Worm (Caenorhabditis elegans) whole organism, mixed stage, embryonic: ENCODE results near the gene K06H7.8.

Experiments used
- blmp-1 ChIP-seq: fragments of 150-350 bp; optimal IDR thresholded peaks from 2 replicates; lab custom pipeline; 2014; ENCODE audit warnings: missing biosample characterization, missing genetic modification characterization
- elt-3 ChIP-seq: fragments of 150-350 bp; optimal IDR thresholded peaks from 2 replicates; lab custom pipeline; 2014; ENCODE audit warnings: missing biosample characterization, missing genetic modification characterization
- lsy-2 ChIP-seq: fragments of 150-350 bp; optimal IDR thresholded peaks from 2 replicates; lab custom pipeline; 2014; ENCODE audit warnings: missing biosample characterization, missing genetic modification characterization
- mep-1 ChIP-seq: fragments of 150-350 bp; optimal IDR thresholded peaks from 2 replicates; lab custom pipeline; 2017; ENCODE audit warnings: missing biosample characterization, missing genetic modification reagents, missing genetic modification characterization, inconsistent platforms
- nhr-28 ChIP-seq: fragments of 150-350 bp; optimal IDR thresholded peaks from 2 replicates; lab custom pipeline; 2014; ENCODE audit warnings: missing biosample characterization, missing genetic modification characterization
- snpc-4 ChIP-seq: fragments of 150-350 bp; optimal IDR thresholded peaks from 2 replicates; lab custom pipeline; 2014; ENCODE audit warnings: missing biosample characterization, missing genetic modification characterization
- unc-62 ChIP-seq: fragments of 150-350 bp; optimal IDR thresholded peaks from 2 replicates; lab custom pipeline; 2014; ENCODE audit warnings: missing biosample characterization, missing genetic modification reagents, missing genetic modification characterization
- ztf-11 ChIP-seq: fragments of 150-350 bp; optimal IDR thresholded peaks from 2 replicates; lab custom pipeline; 2014; ENCODE audit warnings: missing biosample characterization, missing genetic modification characterization

ce11 chrIII:8145971-8146370 lies 48.0 kb upstream of the K06H7.8 start:
- TF ChIP-seq unc-62 (GFP tag; lab: Kevin White, UChicago) (no peak), blmp-1 (tag; lab: Kevin White, UChicago) (no peak), snpc-4 (no peak), elt-3 (tag; lab: Kevin White, UChicago) (no peak), mep-1 (tag; lab: Kevin White, UChicago) (no peak), nhr-28 (tag; lab: Kevin White, UChicago) (no peak), lsy-2 (tag; lab: Kevin White, UChicago) (no peak), ztf-11 (tag; lab: Kevin White, UChicago) (no peak)
